Worm (Caenorhabditis elegans) whole organism, L4 larva: Measurements from ENCODE around the gene fis-2.
"Not testable (repeated sequence)": the region's sequence is repeated elsewhere in the genome, so short reads cannot be mapped to it uniquely, and the experiment has no call there.

Experiments
- D1046.2 ChIP-seq: fragments of 200-800 bp; sonication (Bioruptor generic); IDR thresholded peaks from 2 replicates; pipeline ENCODE4 v1.3.6; 2022; ENCODE audit warnings: missing genetic modification characterization, missing compliant biosample characterization
- F10B5.3 ChIP-seq: sonication (generic microtip); optimal IDR thresholded peaks from 2 replicates; lab custom pipeline; 2016; ENCODE audit warnings: mild to moderate bottlenecking, missing genetic modification characterization, missing compliant biosample characterization
- F44E2.7 ChIP-seq: fragments of 200-800 bp; sonication (Bioruptor generic); IDR thresholded peaks from 2 replicates; pipeline ENCODE4 v2.1.2; 2022; ENCODE audit warnings: missing genetic modification characterization, missing compliant biosample characterization
- F49E8.2 ChIP-seq: sonication (generic microtip); optimal IDR thresholded peaks from 2 replicates; lab custom pipeline; 2016; ENCODE audit warnings: missing compliant biosample characterization, mild to moderate bottlenecking, missing genetic modification characterization, borderline replicate concordance
- Y105C5A.15 ChIP-seq: fragments of 200-800 bp; sonication (Bioruptor generic); IDR thresholded peaks from 2 replicates; pipeline ENCODE4 v1.3.6; 2022; ENCODE audit warnings: missing genetic modification characterization, missing compliant biosample characterization
- Y48G9A.11 ChIP-seq: fragments of 200-800 bp; sonication (Bioruptor generic); IDR thresholded peaks from 2 replicates; pipeline ENCODE4 v1.3.6; 2022; ENCODE audit warnings: missing genetic modification reagents, missing genetic modification characterization, missing compliant biosample characterization
- Y5F2A.4 ChIP-seq: fragments of 200-800 bp; sonication (Bioruptor generic); optimal IDR thresholded peaks from 2 replicates; lab custom pipeline; 2018; ENCODE audit warnings: mild to moderate bottlenecking, missing genetic modification characterization, missing compliant biosample characterization
- ZK546.5 ChIP-seq, 2 experiments: sonication (generic microtip); optimal IDR thresholded peaks; 2 replicates each; lab custom pipeline; 2017; ENCODE audit warnings: missing biosample characterization in 2 of 2, missing genetic modification characterization in 2 of 2
- aha-1 ChIP-seq: fragments of 150-350 bp; peaks from one replicate; lab custom pipeline; 2014; ENCODE audit warnings: missing biosample characterization, missing genetic modification characterization
- attf-4 ChIP-seq: sonication (generic microtip); optimal IDR thresholded peaks from 3 replicates; lab custom pipeline; 2017; ENCODE audit warnings: missing biosample characterization, missing genetic modification characterization
- ceh-32 ChIP-seq: sonication (generic microtip); optimal IDR thresholded peaks from 2 replicates; lab custom pipeline; 2016; ENCODE audit warnings: mild to moderate bottlenecking, missing genetic modification characterization, missing compliant biosample characterization; ENCODE audit not compliant: poor library complexity
- ceh-82 ChIP-seq: sonication (generic microtip); optimal IDR thresholded peaks from 2 replicates; lab custom pipeline; 2017; ENCODE audit warnings: missing biosample characterization, missing genetic modification characterization
- ctbp-1 ChIP-seq: fragments of 200-800 bp; sonication (Bioruptor generic); IDR thresholded peaks from 2 replicates; pipeline ENCODE4 v1.3.6; 2022; ENCODE audit warnings: missing genetic modification reagents, missing genetic modification characterization, missing compliant biosample characterization
- daf-12 ChIP-seq: fragments of 150-350 bp; optimal IDR thresholded peaks from 2 replicates; lab custom pipeline; 2014; ENCODE audit warnings: missing biosample characterization, missing genetic modification reagents, missing genetic modification characterization
- daf-19 ChIP-seq: fragments of 200-800 bp; sonication (Bioruptor generic); conservative IDR thresholded peaks from 2 replicates; pipeline ENCODE4 v1.3.6; 2022; ENCODE audit warnings: missing genetic modification characterization, missing compliant biosample characterization
- dmd-6 ChIP-seq: fragments of 200-800 bp; sonication (Bioruptor generic); IDR thresholded peaks from 2 replicates; pipeline ENCODE4 v1.3.6; 2022; ENCODE audit warnings: missing genetic modification reagents, missing genetic modification characterization, missing compliant biosample characterization
- fos-1 ChIP-seq: fragments of 150-350 bp; optimal IDR thresholded peaks from 2 replicates; lab custom pipeline; 2014; ENCODE audit warnings: missing biosample characterization, missing genetic modification characterization
- hmg-1.1 ChIP-seq: fragments of 200-800 bp; sonication (Bioruptor generic); IDR thresholded peaks from 2 replicates; pipeline ENCODE4 v1.3.6; 2022; ENCODE audit warnings: missing genetic modification reagents, missing genetic modification characterization, missing compliant biosample characterization
- lin-29 ChIP-seq: fragments of 200-800 bp; sonication (Bioruptor generic); IDR thresholded peaks from 2 replicates; pipeline ENCODE4 v1.3.6; 2022; ENCODE audit warnings: missing genetic modification reagents, missing genetic modification characterization, missing compliant biosample characterization
- mdl-1 ChIP-seq, 2 experiments: fragments of 150-350 bp in 1 of 2; sonication (generic microtip) in 1 of 2; optimal IDR thresholded peaks; 2 replicates each; lab custom pipeline; 2014 to 2017; ENCODE audit warnings: missing biosample characterization in 2 of 2, missing genetic modification characterization in 2 of 2
- mxl-2 ChIP-seq: fragments of 200-800 bp; sonication (Bioruptor generic); conservative IDR thresholded peaks from 2 replicates; pipeline ENCODE4 v1.3.6; 2022; ENCODE audit warnings: missing genetic modification reagents, missing genetic modification characterization, missing compliant biosample characterization
- mxl-3 ChIP-seq: fragments of 200-800 bp; sonication (Bioruptor generic); optimal IDR thresholded peaks from 2 replicates; lab custom pipeline; 2018; ENCODE audit warnings: mild to moderate bottlenecking, missing genetic modification characterization, missing compliant biosample characterization
- nhr-102 ChIP-seq: sonication (generic microtip); optimal IDR thresholded peaks from 2 replicates; lab custom pipeline; 2016; ENCODE audit warnings: mild to moderate bottlenecking, missing genetic modification characterization, moderate library complexity, missing compliant biosample characterization
- nhr-11 ChIP-seq: fragments of 150-350 bp; optimal IDR thresholded peaks from 2 replicates; lab custom pipeline; 2014; ENCODE audit warnings: missing biosample characterization, missing genetic modification characterization
- nhr-111 ChIP-seq: fragments of 200-800 bp; sonication (Bioruptor generic); optimal IDR thresholded peaks from 2 replicates; lab custom pipeline; 2018; ENCODE audit warnings: mild to moderate bottlenecking, missing genetic modification characterization, missing compliant biosample characterization
- nhr-237 ChIP-seq: sonication (generic microtip); optimal IDR thresholded peaks from 2 replicates; lab custom pipeline; 2017; ENCODE audit warnings: missing biosample characterization, missing genetic modification characterization
- nhr-28 ChIP-seq: fragments of 150-350 bp; optimal IDR thresholded peaks from 2 replicates; lab custom pipeline; 2014; ENCODE audit warnings: missing biosample characterization, missing genetic modification characterization
- nhr-41 ChIP-seq: fragments of 200-800 bp; sonication (Bioruptor generic); IDR thresholded peaks from 2 replicates; pipeline ENCODE4 v1.3.6; 2022; ENCODE audit warnings: missing genetic modification reagents, missing genetic modification characterization, missing compliant biosample characterization
- nhr-48 ChIP-seq: sonication (generic microtip); optimal IDR thresholded peaks from 2 replicates; lab custom pipeline; 2016; ENCODE audit warnings: mild to moderate bottlenecking, missing genetic modification characterization, missing compliant biosample characterization
- nhr-76 ChIP-seq: fragments of 150-350 bp; optimal IDR thresholded peaks from 2 replicates; lab custom pipeline; 2014; ENCODE audit warnings: missing biosample characterization, missing genetic modification characterization
- nhr-77 ChIP-seq: fragments of 150-350 bp; optimal IDR thresholded peaks from 2 replicates; lab custom pipeline; 2014; ENCODE audit warnings: missing biosample characterization, missing genetic modification characterization
- php-3 ChIP-seq: fragments of 200-800 bp; sonication (Bioruptor generic); IDR thresholded peaks from 2 replicates; pipeline ENCODE4 v1.3.6; 2022; ENCODE audit warnings: missing genetic modification reagents, missing genetic modification characterization, missing compliant biosample characterization
- pqm-1 ChIP-seq: sonication (generic microtip); optimal IDR thresholded peaks from 2 replicates; lab custom pipeline; 2017; ENCODE audit warnings: missing biosample characterization, missing genetic modification characterization
- set-16 ChIP-seq: fragments of 200-800 bp; sonication (Bioruptor generic); IDR thresholded peaks from 2 replicates; pipeline ENCODE4 v1.3.6; 2022; ENCODE audit warnings: missing genetic modification reagents, missing genetic modification characterization, missing compliant biosample characterization
- spr-1 ChIP-seq: sonication (generic microtip); optimal IDR thresholded peaks from 2 replicates; lab custom pipeline; 2016; ENCODE audit warnings: mild to moderate bottlenecking, missing genetic modification characterization, missing compliant biosample characterization
- zfp-2 ChIP-seq: sonication (generic microtip); optimal IDR thresholded peaks from 2 replicates; lab custom pipeline; 2016; ENCODE audit warnings: mild to moderate bottlenecking, missing genetic modification characterization, missing compliant biosample characterization
- zfp-3 ChIP-seq: fragments of 200-800 bp; sonication (Bioruptor generic); conservative IDR thresholded peaks from 2 replicates; pipeline ENCODE4 v1.3.6; 2022; ENCODE audit warnings: missing genetic modification reagents, missing genetic modification characterization, missing compliant biosample characterization
- zip-2 ChIP-seq: fragments of 150-350 bp; optimal IDR thresholded peaks from 2 replicates; lab custom pipeline; 2014; ENCODE audit warnings: missing biosample characterization, missing genetic modification characterization
- ztf-11 ChIP-seq: fragments of 150-350 bp; optimal IDR thresholded peaks from 2 replicates; lab custom pipeline; 2014; ENCODE audit warnings: missing biosample characterization, missing genetic modification characterization

Gene fis-2

ce11 chrX:8321811-8322210 lies 36.8 kb upstream of the fis-2 start, which contains the start of gene abu-9:
Gene abu-9, plus strand, starts transcription at chrX:8322111.
- TF ChIP-seq F49E8.2 (tag; lab: Kevin White, UChicago); Y105C5A.15 (GFP tag; lab: Robert Waterston, UW); nhr-111 (GFP tag; lab: Kevin White, UChicago): not testable (repeated sequence)

DNA sequence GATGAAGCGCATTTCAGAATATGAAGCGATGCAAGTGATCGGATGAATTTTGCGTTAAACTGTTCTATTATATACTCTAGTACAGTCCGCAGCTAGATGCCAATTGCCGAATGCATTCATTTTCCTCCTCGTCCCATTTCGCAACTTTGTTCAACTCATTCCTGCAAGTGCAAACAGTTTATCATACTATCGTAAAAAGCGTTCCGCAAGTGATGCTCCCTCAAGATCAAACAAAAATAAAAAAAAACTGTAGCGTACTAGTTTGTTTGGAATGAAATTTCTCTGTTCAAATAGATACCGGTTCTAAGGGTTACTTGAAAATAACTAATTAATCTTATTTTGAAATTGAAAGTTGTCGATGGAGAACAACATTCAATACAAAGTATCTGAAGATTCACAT lies 35.9 kb upstream of the fis-2 start, which contains the start of gene pqn-57:
TSS of gene pqn-57 (minus strand) at position 101 of the 400 bp plus-strand sequence.
- TF ChIP-seq ceh-32 (tag; lab: Kevin White, UChicago) (no peak), mxl-2 (GFP tag; lab: Robert Waterston, UW) (no peak), spr-1 (no peak), mxl-3 (GFP tag; lab: Kevin White, UChicago) (no peak), nhr-77 (tag; lab: Kevin White, UChicago) (no peak), attf-4 (tag; lab: Kevin White, UChicago) (no peak), nhr-48 (tag; lab: Kevin White, UChicago) (no peak), F10B5.3 (no peak)

ce11 chrX:8318950-8319349 lies 33.9 kb upstream of the fis-2 start, which contains the start of gene srh-11:
Gene srh-11, minus strand, starts transcription at chrX:8319050.
- TF ChIP-seq hmg-1.1 (GFP tag; lab: Robert Waterston, UW): no peak
- no peak for TF ChIP-seq fos-1 (tag; lab: Kevin White, UChicago)
- TF ChIP-seq nhr-28: no peak
- TF ChIP-seq F10B5.3: no peak
- TF ChIP-seq zip-2: no peak
- no peak for TF ChIP-seq zfp-2
- no peak for TF ChIP-seq dmd-6 (GFP tag; lab: Robert Waterston, UW)
- TF ChIP-seq attf-4 (tag; lab: Kevin White, UChicago): no peak
- TF ChIP-seq nhr-11 (tag; lab: Kevin White, UChicago): no peak
- TF ChIP-seq aha-1 (tag; lab: Kevin White, UChicago): no peak
- no peak for TF ChIP-seq mdl-1 (tag; optimal IDR thresholded peaks at IDR 0.05; lab: Kevin White, UChicago)
- TF ChIP-seq ctbp-1 (GFP tag; lab: Robert Waterston, UW): no peak
- TF ChIP-seq zfp-3 (GFP tag; lab: Robert Waterston, UW): no peak

- no peak for TF ChIP-seq nhr-76 (tag; lab: Kevin White, UChicago)
- no peak for TF ChIP-seq ztf-11 (tag; lab: Kevin White, UChicago)
- TF ChIP-seq aha-1 (tag; lab: Kevin White, UChicago): peak; percentile 26
- TF ChIP-seq D1046.2 (GFP tag; lab: Robert Waterston, UW): no peak
- TF ChIP-seq, all 104 proteins: peak for 1
Measured at ce11 chrX:8311590-8311989, 26.6 kb upstream of the fis-2 start.

ce11 chrX:8310747-8311146 lies 25.7 kb upstream of the fis-2 start:
- TF ChIP-seq ceh-82 (tag; lab: Kevin White, UChicago): no peak
- TF ChIP-seq aha-1 (tag; lab: Kevin White, UChicago): peak; percentile 78

DNA sequence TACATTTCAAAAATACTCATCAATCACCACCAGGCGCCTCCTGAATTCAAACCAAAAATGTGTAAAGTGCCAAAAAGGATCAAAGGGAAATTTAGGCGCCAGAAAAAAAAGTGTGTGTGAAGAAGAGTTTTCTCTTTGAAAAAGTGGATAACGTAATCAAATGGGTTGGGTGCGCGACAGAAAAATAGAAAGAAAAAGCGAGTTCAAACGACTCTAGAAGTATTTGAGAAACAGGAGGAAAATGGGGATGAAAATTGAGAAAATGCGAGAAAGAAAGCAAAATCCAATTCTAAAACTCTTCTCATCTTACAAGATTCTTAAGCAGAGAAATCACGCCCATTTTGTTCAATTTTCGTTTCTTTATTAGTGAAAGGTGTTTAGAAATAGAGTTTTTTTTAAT lies 23.5 kb upstream of the fis-2 start:
- TF ChIP-seq nhr-41 (GFP tag; lab: Robert Waterston, UW) (no peak), aha-1 (tag; lab: Kevin White, UChicago) (peak; percentile 79), F10B5.3 (no peak)

DNA sequence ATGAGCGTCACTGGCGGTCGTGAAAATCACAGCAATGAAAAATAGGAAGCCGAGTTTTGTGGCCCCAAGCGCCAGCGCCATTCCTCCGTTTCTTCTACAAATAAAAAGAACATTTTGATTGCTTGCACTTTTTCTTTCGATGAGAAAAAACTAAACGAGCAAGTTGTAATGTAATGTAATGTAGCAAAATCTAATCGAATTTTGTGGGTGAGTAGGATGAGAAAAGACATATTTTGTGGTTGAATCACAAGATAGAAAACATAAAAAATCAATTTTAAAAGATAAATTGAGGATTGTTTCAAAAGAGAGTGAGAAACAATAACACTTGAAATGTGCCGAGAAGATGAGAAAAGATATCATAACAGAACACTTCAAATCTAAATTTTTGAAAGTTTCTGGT lies 22.6 kb upstream of the fis-2 start, which contains the start of gene R09F10.5:
TSS of gene R09F10.5 (minus strand) at position 101 of the 400 bp plus-strand sequence.
- TF ChIP-seq nhr-237 (tag; lab: Kevin White, UChicago) (no peak), php-3 (GFP tag; lab: Robert Waterston, UW) (no peak), ZK546.5 (tag; optimal IDR thresholded peaks at IDR 0.05; lab: Kevin White, UChicago) (no peak), F10B5.3 (no peak), nhr-102 (no peak), Y5F2A.4 (GFP tag; lab: Kevin White, UChicago) (no peak), nhr-76 (tag; lab: Kevin White, UChicago) (no peak), Y48G9A.11 (GFP tag; lab: Robert Waterston, UW) (no peak), daf-12 (tag; lab: Kevin White, UChicago) (no peak), nhr-77 (tag; lab: Kevin White, UChicago) (no peak), ztf-11 (tag; lab: Kevin White, UChicago) (no peak), pqm-1 (tag; lab: Kevin White, UChicago) (no peak), nhr-111 (GFP tag; lab: Kevin White, UChicago) (no peak), F44E2.7 (GFP tag; lab: Robert Waterston, UW) (no peak), hmg-1.1 (GFP tag; lab: Robert Waterston, UW) (no peak), mxl-3 (GFP tag; lab: Kevin White, UChicago) (no peak), daf-19 (GFP tag; lab: Robert Waterston, UW) (no peak), set-16 (GFP tag; lab: Robert Waterston, UW) (no peak), lin-29 (GFP tag; lab: Robert Waterston, UW) (no peak)
- TF ChIP-seq, all 104 proteins: peak for 0
